Fruit fly (Drosophila melanogaster) whole organism, pupa: ENCODE results near the gene CG11699.

Experiments
- CG10348 ChIP-seq: fragments of 200-800 bp; sonication (Bioruptor generic); IDR thresholded peaks from 2 replicates; pipeline ENCODE4 v1.3.6; 2022; ENCODE audit warnings: missing biosample characterization, missing genetic modification characterization
- CG12605 ChIP-seq: fragments of 200-800 bp; sonication (Bioruptor generic); IDR thresholded peaks from 2 replicates; pipeline ENCODE4 v1.3.6; 2022; ENCODE audit warnings: missing biosample characterization, missing genetic modification characterization
- CG13204 ChIP-seq: fragments of 200-800 bp; sonication (Bioruptor generic); optimal IDR thresholded peaks from 2 replicates; lab custom pipeline; 2018; ENCODE audit warnings: missing biosample characterization, mild to moderate bottlenecking, missing genetic modification characterization, moderate library complexity
- CG14655 ChIP-seq: fragments of 200-800 bp; sonication (Bioruptor generic); optimal IDR thresholded peaks from 3 replicates; lab custom pipeline; 2017; ENCODE audit warnings: mild to moderate bottlenecking, missing biosample characterization, missing genetic modification reagents, missing genetic modification characterization
- CG15710 ChIP-seq: fragments of 200-800 bp; sonication (Bioruptor generic); optimal IDR thresholded peaks from 2 replicates; lab custom pipeline; 2018; ENCODE audit warnings: missing biosample characterization, mild to moderate bottlenecking, missing genetic modification characterization, moderate library complexity
- CG17806 ChIP-seq: fragments of 200-800 bp; sonication (Bioruptor generic); optimal IDR thresholded peaks from 2 replicates; lab custom pipeline; 2018; ENCODE audit warnings: missing biosample characterization, mild to moderate bottlenecking, missing genetic modification characterization, moderate library complexity
- CG32121 ChIP-seq: fragments of 200-800 bp; sonication (Bioruptor generic); IDR thresholded peaks from 2 replicates; pipeline ENCODE4 v1.3.6; 2022; ENCODE audit warnings: missing biosample characterization, missing genetic modification characterization
- CG34367 ChIP-seq: fragments of 200-800 bp; sonication (Bioruptor generic); optimal IDR thresholded peaks from 2 replicates; lab custom pipeline; 2018; ENCODE audit warnings: missing biosample characterization, mild to moderate bottlenecking, missing genetic modification characterization
- CG4496 ChIP-seq: fragments of 200-800 bp; sonication (Bioruptor generic); IDR thresholded peaks from 3 replicates; pipeline ENCODE4 v1.3.6; 2022; ENCODE audit warnings: missing biosample characterization, missing genetic modification characterization
- CG8159 ChIP-seq: fragments of 200-800 bp; sonication (Bioruptor generic); optimal IDR thresholded peaks from 3 replicates; lab custom pipeline; 2018; ENCODE audit warnings: missing biosample characterization, mild to moderate bottlenecking, missing genetic modification characterization, moderate library complexity
- CG8301 ChIP-seq: fragments of 200-800 bp; sonication (Bioruptor generic); optimal IDR thresholded peaks from 2 replicates; lab custom pipeline; 2018; ENCODE audit warnings: missing biosample characterization, mild to moderate bottlenecking, missing genetic modification characterization
- CG9948 ChIP-seq: fragments of 200-800 bp; sonication (Bioruptor generic); optimal IDR thresholded peaks from 2 replicates; lab custom pipeline; 2018; ENCODE audit warnings: missing biosample characterization, mild to moderate bottlenecking, missing genetic modification characterization, moderate library complexity
- D1 ChIP-seq: fragments of 200-800 bp; sonication (Bioruptor generic); optimal IDR thresholded peaks from 2 replicates; lab custom pipeline; 2018; ENCODE audit warnings: missing biosample characterization, mild to moderate bottlenecking, missing genetic modification characterization, moderate library complexity
- EcR ChIP-seq: fragments of 200-800 bp; sonication (Bioruptor generic); optimal IDR thresholded peaks from 3 replicates; lab custom pipeline; 2019; ENCODE audit warnings: missing biosample characterization, missing genetic modification characterization, mild to moderate bottlenecking, moderate library complexity, missing genetic modification reagents
- Ets98B ChIP-seq: fragments of 200-800 bp; sonication (Bioruptor generic); IDR thresholded peaks from 2 replicates; pipeline ENCODE4 v1.3.6; 2022; ENCODE audit warnings: missing biosample characterization, missing genetic modification characterization
- Pif1A ChIP-seq: fragments of 200-800 bp; sonication (Bioruptor generic); optimal IDR thresholded peaks from 3 replicates; lab custom pipeline; 2016; ENCODE audit warnings: missing biosample characterization, missing genetic modification characterization
- Pif1B ChIP-seq: fragments of 200-800 bp; sonication (Bioruptor generic); optimal IDR thresholded peaks from 3 replicates; lab custom pipeline; 2016; ENCODE audit warnings: missing biosample characterization, missing genetic modification characterization
- Snoo ChIP-seq: fragments of 200-800 bp; sonication (Bioruptor generic); optimal IDR thresholded peaks from 3 replicates; lab custom pipeline; 2017; ENCODE audit warnings: missing biosample characterization, mild to moderate bottlenecking, missing genetic modification characterization, inconsistent platforms
- fd96Ca ChIP-seq: fragments of 200-800 bp; sonication (Bioruptor generic); IDR thresholded peaks from 3 replicates; pipeline ENCODE4 v1.3.6; 2022; ENCODE audit warnings: missing biosample characterization, missing genetic modification characterization
- gl ChIP-seq: fragments of 200-800 bp; sonication (Bioruptor generic); optimal IDR thresholded peaks from 2 replicates; lab custom pipeline; 2018; ENCODE audit warnings: missing biosample characterization, mild to moderate bottlenecking, missing genetic modification characterization
- rn ChIP-seq: fragments of 200-800 bp; sonication (Bioruptor generic); IDR thresholded peaks from 2 replicates; pipeline ENCODE4 v1.3.6; 2022; ENCODE audit warnings: missing biosample characterization, missing genetic modification characterization

The CG11699 gene

dm6 chrX:11569956-11570695 is at the start of gene CG11699, which contains the start of gene Polr2A:
CG11699 (plus strand) TSS chrX:11570621.
Polr2A (minus strand) TSS chrX:11570326.
- no peak for TF ChIP-seq rn (GFP tag; lab: Robert Waterston, UW)
- no peak for TF ChIP-seq fd96Ca
- no peak for TF ChIP-seq CG32121 (GFP tag; lab: Robert Waterston, UW)
- TF ChIP-seq CG17806 = no peak
- peak; percentile 52 for TF ChIP-seq CG12605 (GFP tag; lab: Robert Waterston, UW)
- no peak for TF ChIP-seq Pif1A (GFP tag; lab: Kevin White, UChicago)
- peak; percentile 30 for TF ChIP-seq Snoo (tag; lab: Kevin White, UChicago)
- peak; percentile 35; the same call in 1 of the 3 replicates for TF ChIP-seq CG4496 (GFP tag; lab: Robert Waterston, UW)
- TF ChIP-seq D1 (tag; lab: Kevin White, UChicago) = no peak
- no peak for TF ChIP-seq CG14655
- peak; percentile 28 for TF ChIP-seq CG8301 (tag; lab: Kevin White, UChicago)
- no peak for TF ChIP-seq CG34367 (tag; lab: Kevin White, UChicago)
- peak; percentile 34 for TF ChIP-seq CG15710 (tag; lab: Kevin White, UChicago)
- TF ChIP-seq Ets98B = no peak
- no peak for TF ChIP-seq CG13204
- TF ChIP-seq gl (tag; lab: Kevin White, UChicago) = peak; percentile 16
- no peak for TF ChIP-seq CG10348
- no peak for TF ChIP-seq Pif1B (GFP tag; lab: Kevin White, UChicago)
- peak; percentile 13 for TF ChIP-seq EcR (GFP tag; lab: Kevin White, UChicago)
- peak; percentile 29 for TF ChIP-seq CG8159 (tag; lab: Kevin White, UChicago)
- no peak for TF ChIP-seq CG9948 (tag; lab: Kevin White, UChicago)

dm6 chrX:11521561-11522546 is 48.6 kb upstream of the CG11699 start:
- TF ChIP-seq Ets98B (no peak), Pif1B (GFP tag; lab: Kevin White, UChicago) (no peak), CG8159 (tag; lab: Kevin White, UChicago) (peak; percentile 61), CG4496 (GFP tag; lab: Robert Waterston, UW) (peak; percentile 13; the same call in 2 of the 3 replicates), CG32121 (GFP tag; lab: Robert Waterston, UW) (peak; percentile 46; the same call in 1 of the 2 replicates), Snoo (tag; lab: Kevin White, UChicago) (peak; percentile 0), CG14655 (peak; percentile 36), CG34367 (tag; lab: Kevin White, UChicago) (no peak), CG9948 (tag; lab: Kevin White, UChicago) (peak; percentile 46), EcR (GFP tag; lab: Kevin White, UChicago) (peak; percentile 43), CG10348 (no peak), CG15710 (tag; lab: Kevin White, UChicago) (peak; percentile 53), Pif1A (GFP tag; lab: Kevin White, UChicago) (no peak), fd96Ca (peak; percentile 45; the same call in 1 of the 3 replicates), CG8301 (tag; lab: Kevin White, UChicago) (peak; percentile 40), CG17806 (peak; percentile 38), gl (tag; lab: Kevin White, UChicago) (peak; percentile 39), rn (GFP tag; lab: Robert Waterston, UW) (no peak), CG12605 (GFP tag; lab: Robert Waterston, UW) (no peak)

DNA sequence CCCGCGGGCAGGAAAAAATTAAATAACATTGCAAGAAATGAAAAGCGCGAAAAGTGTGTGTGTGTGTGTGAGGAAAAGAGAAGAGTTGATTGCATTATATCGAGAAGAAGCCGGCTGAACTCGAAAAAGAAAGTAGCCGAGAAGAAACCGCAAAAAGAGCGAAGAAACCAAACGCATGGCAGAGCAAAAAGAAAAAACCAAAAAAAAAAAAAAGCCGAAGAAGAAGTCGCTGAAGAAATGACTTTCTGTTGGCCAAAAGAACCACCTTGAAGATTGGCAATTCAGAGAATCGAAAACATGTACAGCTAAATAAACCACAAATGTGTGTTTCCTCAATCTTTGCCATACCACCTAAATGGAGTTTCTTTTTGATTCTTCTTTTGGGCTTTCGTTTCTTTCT is 46.5 kb upstream of the CG11699 start:
- no peak for TF ChIP-seq D1 (tag; lab: Kevin White, UChicago)
- no peak for TF ChIP-seq rn (GFP tag; lab: Robert Waterston, UW)
- no peak for TF ChIP-seq CG34367 (tag; lab: Kevin White, UChicago)
- no peak for TF ChIP-seq Pif1B (GFP tag; lab: Kevin White, UChicago)
- no peak for TF ChIP-seq CG4496 (GFP tag; lab: Robert Waterston, UW)
- TF ChIP-seq Pif1A (GFP tag; lab: Kevin White, UChicago) = no peak
- TF ChIP-seq gl (tag; lab: Kevin White, UChicago) = no peak
- no peak for TF ChIP-seq CG15710 (tag; lab: Kevin White, UChicago)
- no peak for TF ChIP-seq CG8159 (tag; lab: Kevin White, UChicago)
- TF ChIP-seq CG17806 = no peak
- TF ChIP-seq CG32121 (GFP tag; lab: Robert Waterston, UW) = no peak
- no peak for TF ChIP-seq EcR (GFP tag; lab: Kevin White, UChicago)
- no peak for TF ChIP-seq CG14655
- no peak for TF ChIP-seq CG8301 (tag; lab: Kevin White, UChicago)
- no peak for TF ChIP-seq Ets98B
- no peak for TF ChIP-seq CG9948 (tag; lab: Kevin White, UChicago)
- TF ChIP-seq Snoo (tag; lab: Kevin White, UChicago) = no peak
- TF ChIP-seq CG13204 = no peak

DNA sequence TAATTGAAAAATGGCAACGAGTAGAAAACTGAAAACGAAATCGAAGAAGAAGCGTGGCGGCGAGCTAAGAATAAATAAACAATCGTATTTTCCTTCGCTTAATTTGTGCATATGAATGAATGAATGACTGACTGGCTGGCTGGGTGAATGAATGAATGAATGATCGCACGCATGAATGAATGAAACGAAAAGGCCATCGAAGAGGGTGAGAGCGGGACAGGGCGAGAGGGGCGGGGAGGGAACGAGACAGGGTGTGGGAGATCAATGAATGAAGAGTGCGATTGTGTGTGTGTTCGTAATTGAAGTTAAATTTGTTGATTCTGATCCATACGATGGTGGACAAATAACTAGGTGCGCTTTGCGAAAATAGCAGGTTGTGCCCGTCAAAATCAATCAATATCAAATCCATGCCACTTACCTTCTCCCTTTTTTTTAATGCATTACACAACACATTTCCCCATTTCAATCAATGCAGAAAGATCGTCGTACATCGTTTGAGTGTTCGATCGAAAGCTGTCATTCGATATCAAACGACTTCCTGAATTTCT is 43.3 kb upstream of the CG11699 start:
- TF ChIP-seq EcR (GFP tag; lab: Kevin White, UChicago) (peak; percentile 11), Ets98B (no peak)
- TF ChIP-seq, all 21 proteins: peak for 1
